Fruit fly (Drosophila melanogaster): ENCODE data around the gene CG31248.

CG31248 gene

dm6 chr3R:7131260-7131659 lies 2.1 kb downstream of the CG31248 start, which contains the start of gene CG31493:
CG31493 (plus strand) TSS chr3R:7131560.
- no peak for TF ChIP-seq HLH106 (tag; optimal IDR thresholded peaks at IDR 0.05)
- no peak for TF ChIP-seq dsf (GFP tag; optimal IDR thresholded peaks at IDR 0.05; ENCODE audit: borderline replicate concordance)
- no peak for TF ChIP-seq Sp1 (GFP tag; optimal IDR thresholded peaks at IDR 0.05)
- TF ChIP-seq psq (GFP tag; optimal IDR thresholded peaks at IDR 0.05): no peak
- no peak for TF ChIP-seq rgr (GFP tag; optimal IDR thresholded peaks at IDR 0.05)
- TF ChIP-seq lola (GFP tag; optimal IDR thresholded peaks at IDR 0.05): no peak
- TF ChIP-seq Hr83 (GFP tag; optimal IDR thresholded peaks at IDR 0.05; ENCODE audit: poor library complexity, severe bottlenecking): no peak
- no peak for TF ChIP-seq Myc (optimal IDR thresholded peaks at IDR 0.05)
- TF ChIP-seq CG9705 (GFP tag; optimal IDR thresholded peaks at IDR 0.05): no peak
- no peak for TF ChIP-seq Dfd (GFP tag; optimal IDR thresholded peaks at IDR 0.05)
- TF ChIP-seq dmrt93B (GFP tag; optimal IDR thresholded peaks at IDR 0.05): no peak
- no peak for TF ChIP-seq Abd-B (GFP tag; optimal IDR thresholded peaks at IDR 0.05)

- no peak for TF ChIP-seq Rel (GFP tag; optimal IDR thresholded peaks at IDR 0.05)
- TF ChIP-seq Rel (tag; optimal IDR thresholded peaks at IDR 0.05): no peak
Observed at dm6 chr3R:7134715-7135505, 5.8 kb downstream of the CG31248 start.

- TF ChIP-seq dl (GFP tag; optimal IDR thresholded peaks at IDR 0.05; ENCODE audit: insufficient read depth in 1 of 2, partially characterized antibody in 2 of 2) (no peak), CrebA (GFP tag; optimal IDR thresholded peaks at IDR 0.05; ENCODE audit: borderline replicate concordance) (no peak), Rel (GFP tag; optimal IDR thresholded peaks at IDR 0.05) (no peak), Rel (tag; optimal IDR thresholded peaks at IDR 0.05) (no peak), brk (GFP tag; optimal IDR thresholded peaks at IDR 0.05) (no peak), Hr83 (GFP tag; optimal IDR thresholded peaks at IDR 0.05; ENCODE audit: poor library complexity, severe bottlenecking) (no peak), Abd-B (GFP tag; optimal IDR thresholded peaks at IDR 0.05) (no peak), foxo (GFP tag; optimal IDR thresholded peaks at IDR 0.05) (no peak), woc (GFP tag; optimal IDR thresholded peaks at IDR 0.05) (no peak), pan (optimal IDR thresholded peaks at IDR 0.05) (no peak), rgr (GFP tag; optimal IDR thresholded peaks at IDR 0.05) (no peak), fru (GFP tag; optimal IDR thresholded peaks at IDR 0.05) (no peak)
Observed at dm6 chr3R:7135881-7136280, 6.8 kb downstream of the CG31248 start, which contains the start of gene Fer1. Fer1 (plus strand) TSS chr3R:7136206.

dm6 chr3R:7137207-7137606 lies 8.1 kb downstream of the CG31248 start:
- TF ChIP-seq brk (GFP tag; optimal IDR thresholded peaks at IDR 0.05): no peak
- no peak for TF ChIP-seq sv (GFP tag; optimal IDR thresholded peaks at IDR 0.05)
- TF ChIP-seq tai (GFP tag; optimal IDR thresholded peaks at IDR 0.05): no peak
- no peak for TF ChIP-seq Dfd (GFP tag; optimal IDR thresholded peaks at IDR 0.05)
- no peak for TF ChIP-seq Vsx2 (GFP tag; optimal IDR thresholded peaks at IDR 0.05; ENCODE audit: partially characterized antibody)
- TF ChIP-seq CG9705 (GFP tag; optimal IDR thresholded peaks at IDR 0.05): no peak
- TF ChIP-seq CrebA (GFP tag; optimal IDR thresholded peaks at IDR 0.05; ENCODE audit: borderline replicate concordance): no peak
- no peak for TF ChIP-seq Rel (GFP tag; optimal IDR thresholded peaks at IDR 0.05)
- no peak for TF ChIP-seq Rel (tag; optimal IDR thresholded peaks at IDR 0.05)
- no peak for TF ChIP-seq dl (GFP tag; optimal IDR thresholded peaks at IDR 0.05; ENCODE audit: insufficient read depth in 1 of 2, partially characterized antibody in 2 of 2)
- no peak for TF ChIP-seq woc (GFP tag; optimal IDR thresholded peaks at IDR 0.05)
- no peak for TF ChIP-seq Mio (GFP tag; optimal IDR thresholded peaks at IDR 0.05)
- no peak for TF ChIP-seq psq (GFP tag; optimal IDR thresholded peaks at IDR 0.05)
- TF ChIP-seq Hr83 (GFP tag; optimal IDR thresholded peaks at IDR 0.05; ENCODE audit: poor library complexity, severe bottlenecking): no peak
- TF ChIP-seq Sp1 (GFP tag; optimal IDR thresholded peaks at IDR 0.05): no peak

dm6 chr3R:7138058-7138457 lies 8.9 kb downstream of the CG31248 start:
- TF ChIP-seq br (GFP tag; optimal IDR thresholded peaks at IDR 0.05) (no peak), Dif (GFP tag; optimal IDR thresholded peaks at IDR 0.05; ENCODE audit: partially characterized antibody) (no peak), foxo (GFP tag; optimal IDR thresholded peaks at IDR 0.05) (no peak), h (GFP tag; optimal IDR thresholded peaks at IDR 0.05) (no peak)

All from whole organism, wandering third instar larva.